Comparison of ENCODE assay signal across 3 worm cellular contexts in genomic region chrII:15232705-15233104, ce11.
A peak's percentile ranks its signal among the peaks of the same experiment; 100 is the strongest.
TF ChIP-seq lines count a peak whose summit lies in the region.

TSS of gene Y46E12BL.2 (plus strand) at chrII:15232947.

TF ChIP-seq in whole organism, L1 larva, 84 proteins besides CTCF, POLR2A, EP300 and RAD21 (continued from another document and continues in another):
- TF ChIP-seq Y116A8C.19 (tag; optimal IDR thresholded peaks at IDR 0.05; lab: Kevin White, UChicago; ENCODE audit: borderline replicate concordance) (no peak), lin-35 (GFP tag; optimal IDR thresholded peaks at IDR 0.05; lab: Kevin White, UChicago) (peak; percentile 95 to 96), nhr-20 (tag; optimal IDR thresholded peaks at IDR 0.05; lab: Kevin White, UChicago) (peak; percentile 71), ceh-88 (GFP tag; IDR thresholded peaks at IDR 0.05; lab: Robert Waterston, UW) (peak; percentile 28; the same call in 1 of the 2 replicates), ces-1 (GFP tag; optimal IDR thresholded peaks at IDR 0.05; lab: Kevin White, UChicago) (no peak), nhr-12 (tag; optimal IDR thresholded peaks at IDR 0.05; lab: Kevin White, UChicago) (no peak), hpl-2 (GFP tag; optimal IDR thresholded peaks at IDR 0.05; lab: Kevin White, UChicago) (no peak), jun-1 (tag; optimal IDR thresholded peaks at IDR 0.05; lab: Kevin White, UChicago) (peak; percentile 66), fos-1 (tag; optimal IDR thresholded peaks at IDR 0.05; lab: Kevin White, UChicago) (no peak), lin-13 (GFP tag; optimal IDR thresholded peaks at IDR 0.05; lab: Kevin White, UChicago) (peak; percentile 81), ama-1 (optimal IDR thresholded peaks at IDR 0.05; lab: Kevin White, UChicago) (no peak), mef-2 (tag; optimal IDR thresholded peaks at IDR 0.05; lab: Kevin White, UChicago) (no peak), isw-1 (GFP tag; IDR thresholded peaks at IDR 0.05; lab: Robert Waterston, UW) (peak; percentile 76), nhr-47 (tag; optimal IDR thresholded peaks at IDR 0.05; lab: Kevin White, UChicago) (peak; percentile 85), lsy-2 (tag; optimal IDR thresholded peaks at IDR 0.05; lab: Kevin White, UChicago) (peak; percentile 78 to 89), mep-1 (tag; optimal IDR thresholded peaks at IDR 0.05; lab: Kevin White, UChicago) (peak; percentile 80), unc-86 (tag; optimal IDR thresholded peaks at IDR 0.05; lab: Kevin White, UChicago) (peak; percentile 74), rnt-1 (tag; optimal IDR thresholded peaks at IDR 0.05; lab: Kevin White, UChicago) (peak; percentile 96), dsc-1 (tag; optimal IDR thresholded peaks at IDR 0.05; lab: Kevin White, UChicago) (peak; percentile 67), grh-1 (GFP tag; IDR thresholded peaks at IDR 0.05; lab: Robert Waterston, UW) (peak; percentile 52), efl-1 (optimal IDR thresholded peaks at IDR 0.05; lab: Kevin White, UChicago) (peak; percentile 80 to 95), efl-1 (GFP tag; optimal IDR thresholded peaks at IDR 0.05 in 1 of 2; lab: Kevin White, UChicago) (peak; percentile 93 to 99), ceh-8 (GFP tag; optimal IDR thresholded peaks at IDR 0.05; lab: Kevin White, UChicago) (no peak), zag-1 (tag; optimal IDR thresholded peaks at IDR 0.05; lab: Kevin White, UChicago) (no peak), lin-14 (GFP tag; optimal IDR thresholded peaks at IDR 0.05; lab: Kevin White, UChicago) (no peak), egl-13 (tag; optimal IDR thresholded peaks at IDR 0.05; lab: Kevin White, UChicago) (peak; percentile 70), ceh-63 (GFP tag; optimal IDR thresholded peaks at IDR 0.05; lab: Kevin White, UChicago) (no peak), fkh-8 (tag; optimal IDR thresholded peaks at IDR 0.05; lab: Kevin White, UChicago) (peak; percentile 84), C34B4.2 (tag; optimal IDR thresholded peaks at IDR 0.05; lab: Kevin White, UChicago) (no peak), nhr-90 (tag; optimal IDR thresholded peaks at IDR 0.05; lab: Kevin White, UChicago; ENCODE audit: poor library complexity) (peak; percentile 83), nhr-237 (tag; optimal IDR thresholded peaks at IDR 0.05; lab: Kevin White, UChicago) (peak; percentile 10), nhr-85 (tag; lab: Kevin White, UChicago) (peak; percentile 88), nhr-11 (tag; optimal IDR thresholded peaks at IDR 0.05; lab: Kevin White, UChicago) (no peak), ceh-82 (tag; optimal IDR thresholded peaks at IDR 0.05; lab: Kevin White, UChicago) (peak; percentile 33 to 90 (median 64)), nhr-76 (tag; optimal IDR thresholded peaks at IDR 0.05; lab: Kevin White, UChicago) (no peak), pag-3 (tag; optimal IDR thresholded peaks at IDR 0.05; lab: Kevin White, UChicago; ENCODE audit: borderline replicate concordance, insufficient read depth) (no peak), mdl-1 (tag; optimal IDR thresholded peaks at IDR 0.05; lab: Kevin White, UChicago) (peak in 1 of 2 experiments; percentile 48), F16B12.6 (tag; optimal IDR thresholded peaks at IDR 0.05; lab: Kevin White, UChicago) (peak; percentile 51), efl-3 (GFP tag; optimal IDR thresholded peaks at IDR 0.05; lab: Kevin White, UChicago) (no peak), ets-5 (GFP tag; IDR thresholded peaks at IDR 0.05; lab: Robert Waterston, UW) (no peak), ztf-11 (tag; optimal IDR thresholded peaks at IDR 0.05; lab: Kevin White, UChicago) (peak in 1 of 2 experiments; percentile 83), fkh-4 (tag; optimal IDR thresholded peaks at IDR 0.05; lab: Kevin White, UChicago; ENCODE audit: borderline replicate concordance) (peak; percentile 59), tbx-2 (tag; optimal IDR thresholded peaks at IDR 0.05; lab: Kevin White, UChicago) (peak; percentile 86), unc-62 (GFP tag; optimal IDR thresholded peaks at IDR 0.05; lab: Kevin White, UChicago) (no peak)

TF ChIP-seq in whole organism, L3 larva, 47 proteins besides CTCF, POLR2A, EP300 and RAD21 (continued from another document):
- TF ChIP-seq ZK546.5 (tag; optimal IDR thresholded peaks at IDR 0.05; lab: Kevin White, UChicago) = no peak
- TF ChIP-seq ztf-11 (tag; optimal IDR thresholded peaks at IDR 0.05; lab: Kevin White, UChicago) = no peak
- peak; percentile 84 for TF ChIP-seq nfya-1 (tag; optimal IDR thresholded peaks at IDR 0.05; lab: Kevin White, UChicago; ENCODE audit: insufficient read depth)
- TF ChIP-seq nhr-12 (tag; optimal IDR thresholded peaks at IDR 0.05; lab: Kevin White, UChicago) = no peak
- peak; percentile 67 for TF ChIP-seq snpc-4 (tag; optimal IDR thresholded peaks at IDR 0.05; lab: Kevin White, UChicago)
- TF ChIP-seq tbx-2 (tag; optimal IDR thresholded peaks at IDR 0.05; lab: Kevin White, UChicago) = peak; percentile 5
- peak; percentile 20 for TF ChIP-seq lsy-12 (tag; optimal IDR thresholded peaks at IDR 0.05; lab: Kevin White, UChicago)
- no peak for TF ChIP-seq ceh-16 (tag; optimal IDR thresholded peaks at IDR 0.05; lab: Kevin White, UChicago)
- peak; percentile 28 for TF ChIP-seq elt-2 (tag; optimal IDR thresholded peaks at IDR 0.05; lab: Kevin White, UChicago)
- TF ChIP-seq egl-27 (tag; optimal IDR thresholded peaks at IDR 0.05; lab: Kevin White, UChicago) = no peak
- peak; percentile 72 for TF ChIP-seq nhr-23 (tag; optimal IDR thresholded peaks at IDR 0.05; lab: Kevin White, UChicago)
- TF ChIP-seq nhr-77 (tag; optimal IDR thresholded peaks at IDR 0.05; lab: Kevin White, UChicago) = no peak
- TF ChIP-seq ztf-4 (tag; optimal IDR thresholded peaks at IDR 0.05; lab: Kevin White, UChicago) = no peak
- no peak for TF ChIP-seq nhr-67 (tag; optimal IDR thresholded peaks at IDR 0.05; lab: Kevin White, UChicago)
- TF ChIP-seq egl-5 (tag; optimal IDR thresholded peaks at IDR 0.05; lab: Kevin White, UChicago) = peak; percentile 67
- peak; percentile 86 for TF ChIP-seq lin-39 (tag; optimal IDR thresholded peaks at IDR 0.05; lab: Kevin White, UChicago)
- peak; percentile 69 for TF ChIP-seq nhr-25 (tag; optimal IDR thresholded peaks at IDR 0.05; lab: Kevin White, UChicago)
- no peak for TF ChIP-seq skn-1 (tag; optimal IDR thresholded peaks at IDR 0.05; lab: Kevin White, UChicago)
- TF ChIP-seq elt-1 (tag; optimal IDR thresholded peaks at IDR 0.05; lab: Kevin White, UChicago) = no peak
- no peak for TF ChIP-seq unc-39 (tag; optimal IDR thresholded peaks at IDR 0.05; lab: Kevin White, UChicago)
- peak; percentile 51 for TF ChIP-seq R02D3.7 (tag; optimal IDR thresholded peaks at IDR 0.05; lab: Kevin White, UChicago)
- no peak for TF ChIP-seq unc-62 (GFP tag; optimal IDR thresholded peaks at IDR 0.05; lab: Kevin White, UChicago)
- TF ChIP-seq daf-12 (tag; optimal IDR thresholded peaks at IDR 0.05; lab: Kevin White, UChicago) = no peak
- TF ChIP-seq fkh-2 (tag; optimal IDR thresholded peaks at IDR 0.05; lab: Kevin White, UChicago) = no peak
- no peak for TF ChIP-seq aly-2 (tag; optimal IDR thresholded peaks at IDR 0.05; lab: Kevin White, UChicago)
- TF ChIP-seq jun-1 (tag; optimal IDR thresholded peaks at IDR 0.05; lab: Kevin White, UChicago) = no peak
- no peak for TF ChIP-seq fos-1 (tag; optimal IDR thresholded peaks at IDR 0.05; lab: Kevin White, UChicago)

TF ChIP-seq in whole organism, young adult, 124 proteins besides CTCF, POLR2A, EP300 and RAD21 (continued from another document):
- no peak for TF ChIP-seq him-1 (tag; optimal IDR thresholded peaks at IDR 0.05; lab: Kevin White, UChicago)
- no peak for TF ChIP-seq ama-1 (optimal IDR thresholded peaks at IDR 0.05; lab: Kevin White, UChicago)
- TF ChIP-seq ama-1 (GFP tag; optimal IDR thresholded peaks at IDR 0.05; lab: Kevin White, UChicago) = peak in 1 of 2 experiments; percentile 7
- peak; percentile 83 for TF ChIP-seq madf-6 (GFP tag; IDR thresholded peaks at IDR 0.05; lab: Robert Waterston, UW)
- TF ChIP-seq unc-130 (GFP tag; optimal IDR thresholded peaks at IDR 0.05; lab: Kevin White, UChicago) = peak; percentile 80
- TF ChIP-seq ztf-26 (tag; optimal IDR thresholded peaks at IDR 0.05; lab: Kevin White, UChicago) = no peak
- TF ChIP-seq ekl-4 (GFP tag; IDR thresholded peaks at IDR 0.05; lab: Robert Waterston, UW) = peak; percentile 55; the same call in 1 of the 2 replicates
- no peak for TF ChIP-seq egl-44 (GFP tag; IDR thresholded peaks at IDR 0.05; lab: Robert Waterston, UW)
- peak; percentile 80 for TF ChIP-seq dpl-1 (GFP tag; optimal IDR thresholded peaks at IDR 0.05; lab: Kevin White, UChicago)
- TF ChIP-seq Y53G8AR.9 (GFP tag; conservative IDR thresholded peaks at IDR 0.05; lab: Robert Waterston, UW) = peak; percentile 72
- TF ChIP-seq snpc-1.3 (tag; optimal IDR thresholded peaks at IDR 0.05; lab: Kevin White, UChicago; ENCODE audit: insufficient read depth) = peak; percentile 67
- TF ChIP-seq tbp1 (GFP tag; optimal IDR thresholded peaks at IDR 0.05; lab: Kevin White, UChicago) = peak; percentile 55
- TF ChIP-seq lin-40 (tag; optimal IDR thresholded peaks at IDR 0.05; lab: Kevin White, UChicago) = peak; percentile 24
- peak; percentile 64 for TF ChIP-seq lir-1 (GFP tag; conservative IDR thresholded peaks at IDR 0.05; lab: Robert Waterston, UW)
- TF ChIP-seq cebp-1 (GFP tag; IDR thresholded peaks at IDR 0.05; lab: Robert Waterston, UW) = peak; percentile 68
- peak; percentile 54 for TF ChIP-seq cebp-1 (tag; optimal IDR thresholded peaks at IDR 0.05; lab: Kevin White, UChicago)
- TF ChIP-seq hsf-1 (GFP tag; IDR thresholded peaks at IDR 0.05; lab: Robert Waterston, UW) = peak; percentile 54; the same call in 1 of the 2 replicates
- peak; percentile 70 for TF ChIP-seq ceh-100 (GFP tag; IDR thresholded peaks at IDR 0.05; lab: Robert Waterston, UW)
- no peak for TF ChIP-seq nfya-1 (tag; optimal IDR thresholded peaks at IDR 0.05; lab: Kevin White, UChicago; ENCODE audit: borderline replicate concordance, insufficient read depth)
- TF ChIP-seq F52B5.7 (tag; optimal IDR thresholded peaks at IDR 0.05; lab: Kevin White, UChicago) = no peak
- TF ChIP-seq pbrm-1 (GFP tag; IDR thresholded peaks at IDR 0.05; lab: Robert Waterston, UW) = peak; percentile 77; the same call in 1 of the 2 replicates
- TF ChIP-seq Y95B8A.8 (GFP tag; IDR thresholded peaks at IDR 0.05; lab: Robert Waterston, UW) = peak; percentile 68
- TF ChIP-seq chd-7 (tag; optimal IDR thresholded peaks at IDR 0.05; lab: Kevin White, UChicago) = peak; percentile 37
- peak; percentile 91 for TF ChIP-seq D2030.7 (GFP tag; IDR thresholded peaks at IDR 0.05; lab: Robert Waterston, UW)
- peak; percentile 89 for TF ChIP-seq efl-1 (GFP tag; optimal IDR thresholded peaks at IDR 0.05; lab: Kevin White, UChicago)
- TF ChIP-seq zfh-2 (GFP tag; conservative IDR thresholded peaks at IDR 0.05; lab: Robert Waterston, UW) = no peak
- TF ChIP-seq lsl-1 (GFP tag; optimal IDR thresholded peaks at IDR 0.05; lab: Kevin White, UChicago) = peak; percentile 74
- 0 out of 2 replicates have a peak, but pooled peaks have one; percentile 29 for TF ChIP-seq aptf-2 (GFP tag; conservative IDR thresholded peaks at IDR 0.05; lab: Robert Waterston, UW)
- no peak for TF ChIP-seq attf-6 (GFP tag; IDR thresholded peaks at IDR 0.05; lab: Robert Waterston, UW)
- TF ChIP-seq let-526 (GFP tag; IDR thresholded peaks at IDR 0.05; lab: Robert Waterston, UW) = peak; percentile 70; the same call in 1 of the 2 replicates
- peak; percentile 34 to 89 (median 62) for TF ChIP-seq lin-35 (GFP tag; optimal IDR thresholded peaks at IDR 0.05; lab: Kevin White, UChicago)
- TF ChIP-seq dox-1 (GFP tag; IDR thresholded peaks at IDR 0.05; lab: Robert Waterston, UW) = peak; percentile 92
- TF ChIP-seq ets-4 (GFP tag; optimal IDR thresholded peaks at IDR 0.05; lab: Kevin White, UChicago) = no peak
- peak; percentile 89 for TF ChIP-seq F33H1.4 (GFP tag; IDR thresholded peaks at IDR 0.05; lab: Robert Waterston, UW)
- peak; percentile 96 for TF ChIP-seq lin-54 (GFP tag; optimal IDR thresholded peaks at IDR 0.05; lab: Kevin White, UChicago)
- TF ChIP-seq hmg-1.2 (GFP tag; IDR thresholded peaks at IDR 0.05; lab: Robert Waterston, UW) = peak; percentile 64
- peak; percentile 67 for TF ChIP-seq B0019.2 (GFP tag; conservative IDR thresholded peaks at IDR 0.05; lab: Robert Waterston, UW)
